Fruit fly (Drosophila melanogaster) whole organism, embryonic: Measurements from ENCODE around the gene Mkk4.

Experiments
- Ada2b ChIP-seq: fragments of 200-800 bp; sonication (Bioruptor generic); IDR thresholded peaks from 2 replicates; pipeline ENCODE4 v1.3.6; 2022; ENCODE audit warnings: missing biosample characterization, missing genetic modification characterization
- Aef1 ChIP-seq: fragments of 200-800 bp; sonication (Bioruptor generic); IDR thresholded peaks from 3 replicates; pipeline ENCODE4 v1.3.6; 2022; ENCODE audit warnings: missing biosample characterization, missing genetic modification characterization
- Atf3 ChIP-seq: fragments of 200-800 bp; sonication (Bioruptor generic); optimal IDR thresholded peaks from 3 replicates; lab custom pipeline; 2016; ENCODE audit warnings: missing biosample characterization, missing genetic modification characterization
- BEAF-32 ChIP-seq: fragments of 200-800 bp; sonication (Bioruptor generic); optimal IDR thresholded peaks from 3 replicates; lab custom pipeline; 2017; ENCODE audit warnings: missing biosample characterization, missing genetic modification characterization, mild to moderate bottlenecking, moderate library complexity, missing genetic modification reagents
- BtbVII ChIP-seq: fragments of 200-800 bp; sonication (Bioruptor generic); optimal IDR thresholded peaks from 3 replicates; lab custom pipeline; 2017; ENCODE audit warnings: missing biosample characterization, mild to moderate bottlenecking, missing genetic modification characterization
- CG10147 ChIP-seq: fragments of 200-800 bp; sonication (Bioruptor generic); optimal IDR thresholded peaks from 2 replicates; lab custom pipeline; 2019; ENCODE audit warnings: missing biosample characterization, mild to moderate bottlenecking, missing genetic modification characterization, moderate library complexity
- CG11696 ChIP-seq: fragments of 200-800 bp; sonication (Bioruptor generic); IDR thresholded peaks from 2 replicates; pipeline ENCODE4 v1.3.6; 2022; ENCODE audit warnings: missing biosample characterization, missing genetic modification characterization
- CG13287 ChIP-seq: fragments of 200-800 bp; sonication (Bioruptor generic); IDR thresholded peaks from 2 replicates; pipeline ENCODE4 v1.3.6; 2022; ENCODE audit warnings: missing biosample characterization, missing genetic modification characterization; ENCODE audit not compliant: partially characterized antibody
- CG15696 ChIP-seq: fragments of 200-800 bp; sonication (Bioruptor generic); optimal IDR thresholded peaks from 2 replicates; lab custom pipeline; 2019; ENCODE audit warnings: missing biosample characterization, mild to moderate bottlenecking, missing genetic modification characterization, moderate library complexity
- CG17328 ChIP-seq: fragments of 200-800 bp; sonication (Bioruptor generic); IDR thresholded peaks from 2 replicates; pipeline ENCODE4 v1.3.6; 2022; ENCODE audit warnings: missing biosample characterization, missing genetic modification characterization
- CG30020 ChIP-seq: fragments of 200-800 bp; optimal IDR thresholded peaks from 2 replicates; lab custom pipeline; 2019; ENCODE audit warnings: missing biosample characterization, mild to moderate bottlenecking, missing genetic modification characterization, moderate library complexity
- CG30403 ChIP-seq: fragments of 200-800 bp; sonication (Bioruptor generic); optimal IDR thresholded peaks from 3 replicates; lab custom pipeline; 2016; ENCODE audit warnings: missing biosample characterization, missing genetic modification characterization
- CG33213 ChIP-seq: fragments of 200-800 bp; sonication (Bioruptor generic); optimal IDR thresholded peaks from 3 replicates; lab custom pipeline; 2016; ENCODE audit warnings: missing biosample characterization, missing genetic modification characterization
- CG3726 ChIP-seq: fragments of 200-800 bp; sonication (Bioruptor generic); IDR thresholded peaks from 3 replicates; pipeline ENCODE4, ENCODE4 v1.3.6; 2022; ENCODE audit warnings: missing biosample characterization, missing genetic modification characterization
- CG42726 ChIP-seq: fragments of 200-800 bp; sonication (Bioruptor generic); IDR thresholded peaks from 2 replicates; pipeline ENCODE4 v1.3.6; 2022; ENCODE audit warnings: missing biosample characterization, missing genetic modification characterization; ENCODE audit not compliant: partially characterized antibody
- CG5953 ChIP-seq: fragments of 200-800 bp; sonication (Bioruptor generic); IDR thresholded peaks from 2 replicates; pipeline ENCODE4 v1.3.6; 2022; ENCODE audit warnings: missing biosample characterization, missing genetic modification characterization
- CG6175 ChIP-seq: fragments of 200-800 bp; sonication (Bioruptor generic); IDR thresholded peaks from 3 replicates; pipeline ENCODE4 v1.3.6; 2022; ENCODE audit warnings: missing biosample characterization, missing genetic modification characterization
- CG6813 ChIP-seq: fragments of 200-800 bp; sonication (Bioruptor generic); optimal IDR thresholded peaks from 2 replicates; lab custom pipeline; 2017; ENCODE audit warnings: missing biosample characterization, missing genetic modification characterization, mild to moderate bottlenecking, moderate library complexity, missing genetic modification reagents
- CG7963 ChIP-seq: fragments of 200-800 bp; sonication (Bioruptor generic); IDR thresholded peaks from 3 replicates; pipeline ENCODE4 v1.3.6; 2022; ENCODE audit warnings: missing biosample characterization, missing genetic modification characterization; ENCODE audit not compliant: partially characterized antibody
- CG8478 ChIP-seq: fragments of >200 bp; optimal IDR thresholded peaks from 2 replicates; lab custom pipeline; 2018
- CG8765 ChIP-seq: fragments of 200-800 bp; sonication (Bioruptor generic); IDR thresholded peaks from 2 replicates; pipeline ENCODE4 v1.3.6; 2022; ENCODE audit warnings: missing biosample characterization, missing genetic modification characterization
- CG9437 ChIP-seq: fragments of 200-800 bp; sonication (Bioruptor generic); optimal IDR thresholded peaks from 2 replicates; lab custom pipeline; 2018; ENCODE audit warnings: missing biosample characterization, mild to moderate bottlenecking, missing genetic modification characterization
- CG9876 ChIP-seq: fragments of 200-800 bp; sonication (Bioruptor generic); optimal IDR thresholded peaks from 2 replicates; lab custom pipeline; 2016; ENCODE audit warnings: missing biosample characterization, missing genetic modification characterization
- Dp ChIP-seq: fragments of 200-800 bp; sonication (Bioruptor generic); optimal IDR thresholded peaks from 2 replicates; lab custom pipeline; 2018; ENCODE audit warnings: missing biosample characterization, mild to moderate bottlenecking, missing genetic modification characterization, moderate library complexity
- Ets65A ChIP-seq: fragments of 200-800 bp; sonication (Bioruptor generic); peaks from one replicate; lab custom pipeline; 2016; ENCODE audit warnings: missing biosample characterization, missing genetic modification characterization
- Gsc ChIP-seq: fragments of 200-800 bp; sonication (Bioruptor generic); IDR thresholded peaks from 2 replicates; pipeline ENCODE4 v1.3.6; 2022; ENCODE audit warnings: missing biosample characterization, missing genetic modification characterization
- MBD-R2 ChIP-seq: fragments of 200-800 bp; sonication (Bioruptor generic); IDR thresholded peaks from 2 replicates; pipeline ENCODE4 v1.3.6; 2022; ENCODE audit warnings: missing biosample characterization, missing genetic modification characterization
- Mes4 ChIP-seq: fragments of 200-800 bp; sonication (Bioruptor generic); optimal IDR thresholded peaks from 2 replicates; lab custom pipeline; 2016; ENCODE audit warnings: missing biosample characterization, missing genetic modification characterization
- NK7.1 ChIP-seq: fragments of 200-800 bp; sonication (Bioruptor generic); optimal IDR thresholded peaks from 3 replicates; lab custom pipeline; 2016; ENCODE audit warnings: missing biosample characterization, missing genetic modification characterization
- Nf-YB ChIP-seq: fragments of 200-800 bp; sonication (Bioruptor generic); optimal IDR thresholded peaks from 3 replicates; lab custom pipeline; 2019; ENCODE audit warnings: missing biosample characterization, mild to moderate bottlenecking, missing genetic modification characterization, moderate library complexity
- Rx ChIP-seq: fragments of 200-800 bp; sonication (Bioruptor generic); IDR thresholded peaks from 2 replicates; pipeline ENCODE4 v1.3.6; 2022; ENCODE audit warnings: missing biosample characterization, missing genetic modification characterization
- Trl ChIP-seq, 3 experiments: fragments of >200 bp in 2 of 3; fragments of 200-800 bp in 1 of 3; sonication (Bioruptor generic) in 1 of 3; optimal IDR thresholded peaks; 2 replicates in 1 of 3; 3 replicates in 2 of 3; lab custom pipeline; 2016 to 2017; ENCODE audit warnings: missing biosample characterization in 1 of 3, missing genetic modification characterization in 1 of 3
- ab ChIP-seq: fragments of 200-800 bp; sonication (Bioruptor generic); optimal IDR thresholded peaks from 2 replicates; lab custom pipeline; 2016; ENCODE audit warnings: missing biosample characterization, missing genetic modification characterization
- amos ChIP-seq: fragments of 200-800 bp; sonication (Bioruptor generic); IDR thresholded peaks from 2 replicates; pipeline ENCODE4 v1.3.6; 2022; ENCODE audit warnings: missing biosample characterization, missing genetic modification characterization; ENCODE audit not compliant: partially characterized antibody
- chinmo ChIP-seq: fragments of 200-800 bp; sonication (Bioruptor generic); IDR thresholded peaks from 4 replicates; pipeline ENCODE4 v1.3.6; 2022; ENCODE audit warnings: missing biosample characterization, missing genetic modification characterization; ENCODE audit not compliant: partially characterized antibody
- dmrt11E ChIP-seq: fragments of 200-800 bp; sonication (Bioruptor generic); optimal IDR thresholded peaks from 3 replicates; lab custom pipeline; 2018; ENCODE audit warnings: missing biosample characterization, mild to moderate bottlenecking, missing genetic modification characterization, moderate library complexity
- eve ChIP-seq, 2 experiments: fragments of >200 bp; optimal IDR thresholded peaks; 2 replicates each; lab custom pipeline; 2017; ENCODE audit warnings: missing biosample characterization in 2 of 2, missing genetic modification characterization in 2 of 2
- fu2 ChIP-seq: fragments of 200-800 bp; sonication (Bioruptor generic); optimal IDR thresholded peaks from 2 replicates; lab custom pipeline; 2016; ENCODE audit warnings: missing biosample characterization, missing genetic modification characterization
- kni ChIP-seq: fragments of 200-800 bp; sonication (Bioruptor generic); optimal IDR thresholded peaks from 3 replicates; lab custom pipeline; 2017; ENCODE audit warnings: mild to moderate bottlenecking, missing biosample characterization, missing genetic modification reagents, missing genetic modification characterization
- knrl ChIP-seq: fragments of 200-800 bp; sonication (Bioruptor generic); IDR thresholded peaks from 3 replicates; pipeline ENCODE4 v1.3.6; 2022; ENCODE audit warnings: missing biosample characterization, missing genetic modification characterization; ENCODE audit not compliant: partially characterized antibody
- oc ChIP-seq: fragments of 200-800 bp; sonication (Bioruptor generic); optimal IDR thresholded peaks from 2 replicates; lab custom pipeline; 2018; ENCODE audit warnings: missing biosample characterization, mild to moderate bottlenecking, missing genetic modification characterization, moderate library complexity
- pfk ChIP-seq: fragments of 200-800 bp; sonication (Bioruptor generic); optimal IDR thresholded peaks from 2 replicates; lab custom pipeline; 2018; ENCODE audit warnings: missing biosample characterization, mild to moderate bottlenecking, missing genetic modification characterization, moderate library complexity
- repo ChIP-seq: fragments of 200-800 bp; sonication (Bioruptor generic); optimal IDR thresholded peaks from 2 replicates; lab custom pipeline; 2016; ENCODE audit warnings: missing biosample characterization, missing genetic modification characterization
- row ChIP-seq: fragments of 200-800 bp; sonication (Bioruptor generic); IDR thresholded peaks from 3 replicates; pipeline ENCODE4 v1.3.6; 2022; ENCODE audit warnings: missing biosample characterization, missing genetic modification characterization
- salm ChIP-seq: fragments of 200-800 bp; sonication (Bioruptor generic); optimal IDR thresholded peaks from 2 replicates; lab custom pipeline; 2018; ENCODE audit warnings: missing biosample characterization, mild to moderate bottlenecking, missing genetic modification characterization
- vfl ChIP-seq: fragments of 200-800 bp; sonication (Bioruptor generic); optimal IDR thresholded peaks from 2 replicates; lab custom pipeline; 2016; ENCODE audit warnings: missing biosample characterization, missing genetic modification characterization
- wor ChIP-seq: fragments of 200-800 bp; sonication (Bioruptor generic); IDR thresholded peaks from 2 replicates; pipeline ENCODE4 v1.3.6; 2022; ENCODE audit warnings: missing biosample characterization, missing genetic modification characterization

Mkk4 gene

DNA sequence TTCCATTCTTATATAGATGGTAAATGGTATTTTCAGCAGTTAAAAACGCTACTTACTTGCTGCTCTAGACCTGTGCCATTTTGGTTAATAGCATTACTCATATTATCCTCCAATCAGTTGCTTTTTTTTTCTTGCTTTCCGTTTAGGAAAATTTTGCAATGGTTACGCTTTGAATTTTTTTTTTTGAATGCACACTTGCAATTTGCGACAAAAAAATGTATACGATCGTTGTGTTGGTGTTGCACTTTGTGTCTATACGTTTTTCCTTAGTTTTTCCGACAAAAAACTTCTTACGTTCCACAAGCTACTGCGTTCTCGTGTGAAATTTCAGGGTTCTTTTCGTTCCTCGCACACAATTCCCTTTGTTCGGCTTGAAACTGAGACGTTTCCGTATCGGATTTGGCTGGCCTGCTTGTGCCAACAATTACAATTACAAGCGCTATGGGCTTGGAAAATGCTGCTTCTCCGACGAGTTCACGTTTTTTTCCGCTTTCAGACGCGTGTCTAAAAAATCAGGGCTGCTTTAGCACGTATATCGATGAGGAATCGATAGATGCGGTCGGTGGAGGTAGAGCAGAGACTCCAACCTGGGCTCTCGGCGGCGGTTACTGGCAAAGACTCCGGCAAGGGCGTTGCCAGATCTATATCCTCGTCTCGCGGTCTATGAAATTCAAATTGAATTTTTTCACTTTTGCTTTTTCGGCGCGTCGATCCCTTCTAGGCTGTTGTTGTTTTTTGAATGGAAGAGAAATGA, 9.5 kb upstream of the Mkk4 start (continued):
- TF ChIP-seq CG30403 (GFP tag; lab: Kevin White, UChicago) (peak; percentile 18), Aef1 (GFP tag; lab: Robert Waterston, UW) (no peak), Ada2b (GFP tag; lab: Robert Waterston, UW) (0 out of 2 replicates have a peak, but pooled peaks have one; percentile 17), wor (GFP tag; lab: Robert Waterston, UW) (no peak), Gsc (no peak), eve (GFP tag; optimal IDR thresholded peaks at IDR 0.05; lab: Kevin White, UChicago) (no peak), oc (tag; lab: Kevin White, UChicago) (no peak), Rx (GFP tag; lab: Robert Waterston, UW) (no peak), CG6175 (GFP tag; lab: Robert Waterston, UW) (no peak), CG7963 (peak; percentile 91), Nf-YB (GFP tag; lab: Kevin White, UChicago) (no peak), fu2 (GFP tag; lab: Kevin White, UChicago) (peak; percentile 56), CG30020 (peak; percentile 42), CG9876 (GFP tag; lab: Kevin White, UChicago) (peak; percentile 27), CG33213 (GFP tag; lab: Kevin White, UChicago) (peak; percentile 75), amos (GFP tag; lab: Robert Waterston, UW) (peak; percentile 96), Dp (GFP tag; lab: Kevin White, UChicago) (peak; percentile 98), repo (GFP tag; lab: Kevin White, UChicago) (no peak)

DNA sequence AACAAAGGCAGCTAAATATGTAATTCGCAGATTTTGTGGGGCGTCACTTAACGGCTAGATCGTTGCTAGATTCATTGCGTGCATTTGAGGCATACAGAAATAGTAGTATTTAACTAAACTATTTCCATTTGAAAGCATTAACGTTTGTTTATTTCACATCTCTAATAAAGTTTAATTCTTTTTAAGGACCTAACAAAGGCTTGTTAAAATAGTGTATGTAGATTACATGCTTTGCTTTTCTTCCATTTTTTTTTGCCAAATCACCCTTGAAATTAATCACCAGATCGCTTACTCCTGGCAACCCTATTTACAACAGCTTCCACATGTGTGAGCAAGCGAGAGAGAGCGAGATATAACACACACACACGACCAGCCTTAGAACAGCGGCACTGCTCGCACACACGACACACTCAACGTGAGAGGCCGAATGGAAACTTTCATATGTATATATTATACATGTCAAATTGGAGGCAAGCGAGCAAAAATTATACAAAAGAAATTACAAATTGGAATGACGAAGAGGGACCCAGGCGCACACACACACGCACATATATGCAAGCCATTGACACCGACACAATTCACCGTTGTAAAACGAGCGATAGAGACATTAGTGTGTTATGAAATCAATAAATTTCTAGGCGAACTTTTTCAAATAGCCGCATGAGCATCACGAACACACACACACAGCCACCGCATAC, 8.8 kb upstream of the Mkk4 start:
- TF ChIP-seq pfk (GFP tag; lab: Kevin White, UChicago), result peak; percentile 43
- no peak for TF ChIP-seq CG9876 (GFP tag; lab: Kevin White, UChicago)
- TF ChIP-seq knrl, result no peak
- peak; percentile 42; the same call in 1 of the 2 replicates for TF ChIP-seq CG5953 (GFP tag; lab: Robert Waterston, UW)
- no peak for TF ChIP-seq CG8765
- peak; percentile 33 for TF ChIP-seq CG15696 (tag; lab: Kevin White, UChicago)
- peak; percentile 11 for TF ChIP-seq dmrt11E (tag; lab: Kevin White, UChicago)
- TF ChIP-seq NK7.1 (GFP tag; lab: Kevin White, UChicago), result peak; percentile 42
- TF ChIP-seq CG11696 (GFP tag; lab: Robert Waterston, UW), result no peak
- no peak for TF ChIP-seq ab (GFP tag; lab: Kevin White, UChicago)
- no peak for TF ChIP-seq CG3726 (GFP tag; lab: Robert Waterston, UW)
- no peak for TF ChIP-seq Aef1 (GFP tag; lab: Robert Waterston, UW)
- no peak for TF ChIP-seq vfl (GFP tag; lab: Kevin White, UChicago)
- peak; percentile 81 for TF ChIP-seq CG8478 (lab: Kevin White, UChicago)
- no peak for TF ChIP-seq BEAF-32
- TF ChIP-seq CG10147 (GFP tag; lab: Kevin White, UChicago), result peak; percentile 53
- TF ChIP-seq Trl (optimal IDR thresholded peaks at IDR 0.05; lab: Kevin White, UChicago), result peak; percentile 26 to 34
- TF ChIP-seq Trl (GFP tag; optimal IDR thresholded peaks at IDR 0.05; lab: Kevin White, UChicago), result peak; percentile 53
- TF ChIP-seq Atf3 (GFP tag; lab: Kevin White, UChicago), result no peak
- TF ChIP-seq CG17328 (GFP tag; lab: Robert Waterston, UW), result peak; percentile 44; the same call in 1 of the 2 replicates
- no peak for TF ChIP-seq kni (GFP tag; lab: Kevin White, UChicago)
- TF ChIP-seq CG9437 (GFP tag; lab: Kevin White, UChicago), result peak; percentile 3
- TF ChIP-seq BtbVII, result no peak
- TF ChIP-seq MBD-R2 (GFP tag; lab: Robert Waterston, UW), result peak; percentile 41; the same call in 1 of the 2 replicates
- TF ChIP-seq CG42726 (GFP tag; lab: Robert Waterston, UW), result no peak
- TF ChIP-seq CG13287 (GFP tag; lab: Robert Waterston, UW), result no peak; the same call in 1 of the 2 replicates
- no peak for TF ChIP-seq Mes4
- TF ChIP-seq CG6813 (GFP tag; lab: Kevin White, UChicago), result peak; percentile 57
- TF ChIP-seq Ets65A (GFP tag; lab: Kevin White, UChicago), result no peak
- no peak for TF ChIP-seq salm
- peak; percentile 82 for TF ChIP-seq row
- peak; percentile 21; the same call in 2 of the 4 replicates for TF ChIP-seq chinmo (GFP tag; lab: Robert Waterston, UW)
